Worm (Caenorhabditis elegans): ENCODE data around the gene clec-146.
A peak's percentile ranks its signal among the peaks of the same experiment; 100 is the strongest.

The clec-146 gene

ce11 chrII:13596505-13596977 is 3.0 kb upstream of the clec-146 start, which contains the start of the genes fbxc-23 and csc-1 (continued):
- TF ChIP-seq ekl-4 (GFP tag; IDR thresholded peaks at IDR 0.05): no peak
- TF ChIP-seq lsl-1 (GFP tag; optimal IDR thresholded peaks at IDR 0.05): peak; percentile 92
- no peak for TF ChIP-seq Y53F4B.3 (GFP tag; IDR thresholded peaks at IDR 0.05)
- TF ChIP-seq bed-1 (GFP tag; IDR thresholded peaks at IDR 0.05): no peak
- peak; percentile 44; the same call in 1 of the 2 replicates for TF ChIP-seq Y95B8A.8 (GFP tag; IDR thresholded peaks at IDR 0.05)
- peak; percentile 47 for TF ChIP-seq snpc-1.3 (tag; optimal IDR thresholded peaks at IDR 0.05; ENCODE audit: insufficient read depth)
- no peak for TF ChIP-seq die-1 (tag; optimal IDR thresholded peaks at IDR 0.05)
- peak; percentile 24 for TF ChIP-seq tbp1 (GFP tag; optimal IDR thresholded peaks at IDR 0.05)
- TF ChIP-seq rcor-1 (GFP tag; IDR thresholded peaks at IDR 0.05): peak; percentile 61; the same call in 1 of the 2 replicates
- TF ChIP-seq bed-2 (GFP tag; IDR thresholded peaks at IDR 0.05): no peak
- TF ChIP-seq lag-1 (GFP tag; IDR thresholded peaks at IDR 0.05): no peak
- TF ChIP-seq nfya-2 (GFP tag; IDR thresholded peaks at IDR 0.05): no peak
- TF ChIP-seq xnd-1 (tag; optimal IDR thresholded peaks at IDR 0.05): peak; percentile 92

ce11 chrII:13595279-13595678 is 1.7 kb upstream of the clec-146 start:
- TF ChIP-seq repo-1 (tag; optimal IDR thresholded peaks at IDR 0.05) (no peak), attf-3 (GFP tag; conservative IDR thresholded peaks at IDR 0.05) (no peak), ets-4 (GFP tag; optimal IDR thresholded peaks at IDR 0.05) (no peak)

ce11 chrII:13590461-13590860 is 3.1 kb downstream of the clec-146 start, which contains the start of gene clec-145:
Gene clec-145, minus strand, starts transcription at chrII:13590561.
- TF ChIP-seq ceh-27 (GFP tag; optimal IDR thresholded peaks at IDR 0.05) (no peak), sdz-38 (tag; optimal IDR thresholded peaks at IDR 0.05) (no peak), ceh-40 (GFP tag; IDR thresholded peaks at IDR 0.05) (no peak), ceh-100 (GFP tag; IDR thresholded peaks at IDR 0.05) (no peak), ceh-91 (GFP tag; IDR thresholded peaks at IDR 0.05) (no peak), F33H1.4 (GFP tag; IDR thresholded peaks at IDR 0.05) (no peak), ztf-22 (GFP tag; optimal IDR thresholded peaks at IDR 0.05) (no peak), zim-3 (tag; optimal IDR thresholded peaks at IDR 0.05) (no peak), lin-35 (GFP tag; optimal IDR thresholded peaks at IDR 0.05) (no peak), nfya-2 (GFP tag; IDR thresholded peaks at IDR 0.05) (no peak), hlh-12 (tag; optimal IDR thresholded peaks at IDR 0.05) (no peak), hrde-1 (tag; optimal IDR thresholded peaks at IDR 0.05; ENCODE audit: borderline replicate concordance) (no peak), ceh-79 (tag; optimal IDR thresholded peaks at IDR 0.05) (no peak), sptf-2 (GFP tag; optimal IDR thresholded peaks at IDR 0.05) (no peak)

- no peak for TF ChIP-seq chd-7 (tag; optimal IDR thresholded peaks at IDR 0.05)
- TF ChIP-seq zfh-2 (GFP tag; conservative IDR thresholded peaks at IDR 0.05): peak; percentile 61
- TF ChIP-seq B0019.2 (GFP tag; conservative IDR thresholded peaks at IDR 0.05): no peak
- no peak for TF ChIP-seq ztf-26 (tag; optimal IDR thresholded peaks at IDR 0.05)
- TF ChIP-seq ama-1 (optimal IDR thresholded peaks at IDR 0.05): no peak
- no peak for TF ChIP-seq ama-1 (GFP tag; optimal IDR thresholded peaks at IDR 0.05)
- TF ChIP-seq cebp-2 (GFP tag; IDR thresholded peaks at IDR 0.05): no peak
These were observed 7.9 kb downstream of the clec-146 start, which contains the start of gene Y48E1B.8 for ce11 chrII:13585655-13586170. Gene Y48E1B.8, plus strand, starts transcription at chrII:13585705.
